Fruit fly (Drosophila melanogaster): ENCODE measurements around the gene MED31.
A peak's percentile ranks its signal among the peaks of the same experiment; 100 is the strongest.

Gene MED31

DNA sequence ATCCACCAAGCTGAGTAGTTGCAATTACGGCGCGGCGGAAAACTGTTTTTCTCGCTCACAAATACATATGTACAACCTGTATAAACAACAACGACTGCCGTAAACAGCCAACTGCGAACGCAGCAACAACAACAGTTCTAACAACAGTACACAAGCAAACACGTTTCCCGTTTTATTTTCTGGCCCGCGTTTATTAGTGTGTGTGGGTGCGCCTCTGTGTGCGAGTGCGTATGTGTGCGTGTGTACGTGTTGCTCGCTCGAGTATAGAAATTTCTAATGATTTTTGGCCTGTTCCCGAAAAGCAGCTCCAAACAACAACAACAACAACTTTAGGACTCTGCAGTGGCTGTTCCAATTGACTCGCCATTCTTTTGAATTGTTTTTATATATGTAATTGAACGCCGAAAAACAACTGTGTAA, 18.2 kb downstream of the MED31 start (continued):
- TF ChIP-seq CG18011 (GFP tag; optimal IDR thresholded peaks at IDR 0.05) (no peak), ewg (GFP tag; optimal IDR thresholded peaks at IDR 0.05) (no peak), CG31388 (GFP tag; optimal IDR thresholded peaks at IDR 0.05) (no peak), Deaf1 (tag; optimal IDR thresholded peaks at IDR 0.05) (no peak), zen (tag; optimal IDR thresholded peaks at IDR 0.05) (peak; percentile 13), tup (GFP tag; optimal IDR thresholded peaks at IDR 0.05) (no peak), chinmo (GFP tag; IDR thresholded peaks at IDR 0.05; ENCODE audit: partially characterized antibody) (0 out of 4 replicates have a peak, but pooled peaks have one; percentile 72), CG12769 (tag; optimal IDR thresholded peaks at IDR 0.05) (peak; percentile 72), CG6683 (GFP tag; optimal IDR thresholded peaks at IDR 0.05) (peak; percentile 6), CG4328 (GFP tag; optimal IDR thresholded peaks at IDR 0.05) (peak; percentile 27), CG34422 (GFP tag; IDR thresholded peaks at IDR 0.05) (no peak), CG10274 (GFP tag; optimal IDR thresholded peaks at IDR 0.05) (no peak), CG17328 (GFP tag; IDR thresholded peaks at IDR 0.05) (no peak)

DNA sequence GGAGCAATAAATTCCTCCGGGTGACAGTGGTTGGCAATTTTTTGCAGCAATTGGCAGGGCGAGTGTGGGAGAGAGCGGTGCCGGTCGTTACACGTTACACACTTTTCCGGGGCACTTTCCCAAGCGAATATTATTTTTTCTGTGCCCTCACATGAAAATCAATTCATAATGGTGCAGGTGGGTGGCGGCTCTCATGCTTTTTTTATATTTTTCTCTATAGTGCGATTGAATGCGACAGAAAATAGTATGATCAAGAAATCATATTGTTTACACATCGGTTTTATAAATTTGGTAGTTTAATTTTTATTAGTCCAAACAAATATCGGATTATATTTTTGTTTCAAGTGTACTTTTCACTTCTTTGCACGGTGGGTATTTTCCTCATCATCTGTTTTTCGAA, 19.9 kb downstream of the MED31 start:
- TF ChIP-seq gem (tag; optimal IDR thresholded peaks at IDR 0.05) (peak; percentile 4), CG10321 (GFP tag; IDR thresholded peaks at IDR 0.05) (no peak), pum (GFP tag; optimal IDR thresholded peaks at IDR 0.05) (no peak), pros (GFP tag; optimal IDR thresholded peaks at IDR 0.05) (no peak), CG11504 (tag; optimal IDR thresholded peaks at IDR 0.05) (no peak), CG17612 (GFP tag; IDR thresholded peaks at IDR 0.05) (no peak), z (GFP tag; IDR thresholded peaks at IDR 0.05) (no peak), ftz-f1 (GFP tag; optimal IDR thresholded peaks at IDR 0.05) (no peak), cwo (GFP tag; optimal IDR thresholded peaks at IDR 0.05) (no peak), sens (GFP tag) (peak; percentile 62), CG1602 (GFP tag; optimal IDR thresholded peaks at IDR 0.05) (no peak), Jarid2 (GFP tag; optimal IDR thresholded peaks at IDR 0.05) (no peak), vvl (GFP tag; IDR thresholded peaks at IDR 0.05) (0 out of 2 replicates have a peak, but pooled peaks have one; percentile 11), CG2712 (tag; optimal IDR thresholded peaks at IDR 0.05) (peak; percentile 8), CG3163 (GFP tag; optimal IDR thresholded peaks at IDR 0.05) (no peak), CG4424 (GFP tag; optimal IDR thresholded peaks at IDR 0.05) (peak; percentile 2), Drgx (GFP tag; IDR thresholded peaks at IDR 0.05) (peak; percentile 7; the same call in 1 of the 2 replicates), MESR4 (GFP tag; optimal IDR thresholded peaks at IDR 0.05) (no peak), bcd (GFP tag; optimal IDR thresholded peaks at IDR 0.05) (no peak), CG2116 (GFP tag; optimal IDR thresholded peaks at IDR 0.05) (no peak)

DNA sequence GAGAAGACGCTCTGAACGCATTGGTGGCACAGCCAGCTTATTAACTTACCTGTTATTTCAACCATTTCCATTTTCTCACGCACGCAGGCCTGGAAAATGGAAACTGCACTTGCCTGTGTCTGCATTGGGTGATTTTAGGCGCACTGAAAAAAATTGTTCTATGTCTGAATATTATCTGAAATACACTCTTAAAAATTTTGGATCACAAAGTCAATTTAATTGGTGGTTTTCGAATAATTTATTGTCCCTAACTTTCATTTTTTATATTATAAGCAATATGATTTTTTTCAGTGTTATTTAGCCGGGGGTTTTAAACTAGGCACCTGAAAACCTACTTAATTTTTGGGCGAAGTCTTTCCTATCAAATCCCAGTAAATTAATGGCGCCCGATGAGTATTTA, 21.3 kb downstream of the MED31 start:
- TF ChIP-seq odd (GFP tag; optimal IDR thresholded peaks at IDR 0.05) (no peak), CG4707 (GFP tag; optimal IDR thresholded peaks at IDR 0.05) (no peak), CG10267 (tag; optimal IDR thresholded peaks at IDR 0.05) (peak; percentile 88), CG11456 (GFP tag; IDR thresholded peaks at IDR 0.05) (peak; percentile 74; the same call in 2 of the 3 replicates), insv (GFP tag; optimal IDR thresholded peaks at IDR 0.05) (no peak), CG4854 (GFP tag; optimal IDR thresholded peaks at IDR 0.05) (peak; percentile 75), BtbVII (GFP tag; optimal IDR thresholded peaks at IDR 0.05) (peak; percentile 58), CG9876 (GFP tag; optimal IDR thresholded peaks at IDR 0.05) (no peak), CG4360 (GFP tag; IDR thresholded peaks at IDR 0.05) (0 out of 2 replicates have a peak, but pooled peaks have one; percentile 41), CG8765 (GFP tag; IDR thresholded peaks at IDR 0.05) (peak; percentile 85; the same call in 1 of the 2 replicates), Elba2 (GFP tag; optimal IDR thresholded peaks at IDR 0.05) (peak; percentile 46), bab2 (GFP tag; optimal IDR thresholded peaks at IDR 0.05) (peak; percentile 8), Jarid2 (GFP tag; optimal IDR thresholded peaks at IDR 0.05) (peak; percentile 44), Ets97D (GFP tag; optimal IDR thresholded peaks at IDR 0.05) (no peak), CG14667 (GFP tag; IDR thresholded peaks at IDR 0.05) (peak; percentile 56; the same call in 1 of the 2 replicates), Doc2 (GFP tag; IDR thresholded peaks at IDR 0.05) (no peak), CG13624 (GFP tag; optimal IDR thresholded peaks at IDR 0.05) (peak; percentile 52), CG16815 (GFP tag; optimal IDR thresholded peaks at IDR 0.05) (peak; percentile 24)
